Fruit fly (Drosophila melanogaster): ENCODE results near the gene CG1750.

The CG1750 gene

dm6 chr3R:31222125-31222889, 32.4 kb downstream of the CG1750 start (continued):
- TF ChIP-seq Doc3 (GFP tag; IDR thresholded peaks at IDR 0.05; ENCODE audit: partially characterized antibody) = no peak
- TF ChIP-seq tin (GFP tag; optimal IDR thresholded peaks at IDR 0.05) = peak; percentile 73
- peak; percentile 85 for TF ChIP-seq bcd (GFP tag; optimal IDR thresholded peaks at IDR 0.05)
- TF ChIP-seq gro (GFP tag; optimal IDR thresholded peaks at IDR 0.05) = peak; percentile 69
- peak in 1 of 2 experiments; percentile 66 for TF ChIP-seq Eip74EF (GFP tag; optimal IDR thresholded peaks at IDR 0.05)
- TF ChIP-seq dati (GFP tag; IDR thresholded peaks at IDR 0.05) = no peak
- TF ChIP-seq CG1233 (GFP tag; optimal IDR thresholded peaks at IDR 0.05) = peak; percentile 76
- TF ChIP-seq ab (GFP tag; optimal IDR thresholded peaks at IDR 0.05) = peak; percentile 42
- peak; percentile 84 for TF ChIP-seq Hand (GFP tag; optimal IDR thresholded peaks at IDR 0.05)
- peak; percentile 81 for TF ChIP-seq CG15696 (tag; optimal IDR thresholded peaks at IDR 0.05)
- peak; percentile 89 for TF ChIP-seq Antp (GFP tag; optimal IDR thresholded peaks at IDR 0.05)
- TF ChIP-seq Atf6 (GFP tag; IDR thresholded peaks at IDR 0.05) = no peak
- no peak for TF ChIP-seq lmd (GFP tag; IDR thresholded peaks at IDR 0.05)
- TF ChIP-seq nerfin-1 (tag; optimal IDR thresholded peaks at IDR 0.05) = peak; percentile 67
- peak; percentile 85 for TF ChIP-seq Xbp1 (GFP tag; optimal IDR thresholded peaks at IDR 0.05)
- TF ChIP-seq danr (GFP tag; IDR thresholded peaks at IDR 0.05) = no peak
- TF ChIP-seq CG4854 (GFP tag; optimal IDR thresholded peaks at IDR 0.05) = peak; percentile 50
- peak; percentile 82 for TF ChIP-seq Ssrp (tag; optimal IDR thresholded peaks at IDR 0.05)
- TF ChIP-seq CG18599 (GFP tag; optimal IDR thresholded peaks at IDR 0.05) = peak; percentile 95
- peak; percentile 27 for TF ChIP-seq CG3995 (GFP tag; optimal IDR thresholded peaks at IDR 0.05)
- TF ChIP-seq CG33557 (GFP tag; optimal IDR thresholded peaks at IDR 0.05) = peak; percentile 76
- peak; percentile 71 for TF ChIP-seq zen (tag; optimal IDR thresholded peaks at IDR 0.05)
- TF ChIP-seq HLH54F (GFP tag; optimal IDR thresholded peaks at IDR 0.05) = peak; percentile 79
- peak; percentile 86 for TF ChIP-seq Camta (GFP tag; optimal IDR thresholded peaks at IDR 0.05)
- peak; percentile 75 for TF ChIP-seq ERR (GFP tag; optimal IDR thresholded peaks at IDR 0.05)
- TF ChIP-seq CG32532 (GFP tag; IDR thresholded peaks at IDR 0.05) = no peak
- peak; percentile 97 for TF ChIP-seq Med (GFP tag)
- TF ChIP-seq CG7556 (GFP tag; optimal IDR thresholded peaks at IDR 0.05) = peak; percentile 94
- TF ChIP-seq ci (GFP tag; IDR thresholded peaks at IDR 0.05) = no peak
- TF ChIP-seq CG10462 (GFP tag; optimal IDR thresholded peaks at IDR 0.05) = peak; percentile 58
- TF ChIP-seq BtbVII (GFP tag; optimal IDR thresholded peaks at IDR 0.05) = peak; percentile 70
- TF ChIP-seq Hsf (GFP tag; optimal IDR thresholded peaks at IDR 0.05) = peak; percentile 88
- TF ChIP-seq gfzf (GFP tag; optimal IDR thresholded peaks at IDR 0.05) = no peak
- peak; percentile 86 for TF ChIP-seq pb (GFP tag; optimal IDR thresholded peaks at IDR 0.05)
- TF ChIP-seq CG6765 (GFP tag; optimal IDR thresholded peaks at IDR 0.05) = peak; percentile 79
- TF ChIP-seq CG8281 (tag; optimal IDR thresholded peaks at IDR 0.05) = peak; percentile 59
- peak in 1 of 2 experiments; percentile 43 for TF ChIP-seq Trl (optimal IDR thresholded peaks at IDR 0.05)
- TF ChIP-seq Trl (GFP tag; optimal IDR thresholded peaks at IDR 0.05) = peak; percentile 86
- peak; percentile 67 for TF ChIP-seq trem (tag; optimal IDR thresholded peaks at IDR 0.05)
- TF ChIP-seq CG8924 (tag; optimal IDR thresholded peaks at IDR 0.05) = peak; percentile 87
- no peak for TF ChIP-seq jing (GFP tag; optimal IDR thresholded peaks at IDR 0.05)
- TF ChIP-seq onecut (GFP tag; IDR thresholded peaks at IDR 0.05) = peak; percentile 97
- TF ChIP-seq psq (GFP tag; optimal IDR thresholded peaks at IDR 0.05) = no peak
- TF ChIP-seq Fer2 (tag; optimal IDR thresholded peaks at IDR 0.05) = peak; percentile 65
- peak; percentile 82 for TF ChIP-seq Mes4 (GFP tag; optimal IDR thresholded peaks at IDR 0.05)
- TF ChIP-seq ftz-f1 (GFP tag; optimal IDR thresholded peaks at IDR 0.05) = no peak
- TF ChIP-seq CG17361 (GFP tag; IDR thresholded peaks at IDR 0.05) = no peak
- TF ChIP-seq al (GFP tag; IDR thresholded peaks at IDR 0.05) = no peak
- peak; percentile 73 for TF ChIP-seq CG1602 (GFP tag; optimal IDR thresholded peaks at IDR 0.05)
- TF ChIP-seq CG12236 (GFP tag; optimal IDR thresholded peaks at IDR 0.05) = peak; percentile 55

Measured in whole organism, embryonic.